Fruit fly (Drosophila melanogaster) whole organism, adult: ENCODE data around the gene CG5681.

Experiments
- CG11617 ChIP-seq: fragments of 200-800 bp; sonication (Bioruptor generic); optimal IDR thresholded peaks from 2 replicates; lab custom pipeline; 2017; ENCODE audit warnings: mild to moderate bottlenecking, missing biosample characterization, missing genetic modification reagents, missing genetic modification characterization
- CG12768 ChIP-seq: fragments of 200-800 bp; sonication (Bioruptor generic); optimal IDR thresholded peaks from 2 replicates; lab custom pipeline; 2017; ENCODE audit warnings: missing biosample characterization, missing genetic modification characterization, mild to moderate bottlenecking, moderate library complexity, missing genetic modification reagents
- CG7101 ChIP-seq: fragments of 200-800 bp; sonication (Bioruptor generic); optimal IDR thresholded peaks from 2 replicates; lab custom pipeline; 2018; ENCODE audit warnings: missing biosample characterization, mild to moderate bottlenecking, missing genetic modification characterization, moderate library complexity
- Crg-1 ChIP-seq: fragments of 200-800 bp; sonication (Bioruptor generic); optimal IDR thresholded peaks from 2 replicates; lab custom pipeline; 2016; ENCODE audit warnings: missing biosample characterization, missing genetic modification characterization
- Hr96 ChIP-seq: fragments of 200-800 bp; sonication (Bioruptor generic); optimal IDR thresholded peaks from 2 replicates; lab custom pipeline; 2016; ENCODE audit warnings: missing biosample characterization, missing genetic modification characterization
- Mnt ChIP-seq: fragments of 200-800 bp; sonication (Bioruptor generic); optimal IDR thresholded peaks from 2 replicates; lab custom pipeline; 2016; ENCODE audit warnings: missing biosample characterization, mild to moderate bottlenecking, missing genetic modification characterization
- kay ChIP-seq: fragments of 200-800 bp; sonication (Bioruptor generic); peaks from one replicate; lab custom pipeline; 2016; ENCODE audit warnings: missing biosample characterization, missing genetic modification characterization, borderline replicate concordance
- ovo ChIP-seq: fragments of 200-800 bp; sonication (Bioruptor generic); optimal IDR thresholded peaks from 2 replicates; lab custom pipeline; 2016; ENCODE audit warnings: missing biosample characterization, missing genetic modification characterization
- pad ChIP-seq: fragments of 200-800 bp; sonication (Bioruptor generic); optimal IDR thresholded peaks from 3 replicates; lab custom pipeline; 2017; ENCODE audit warnings: missing biosample characterization, missing genetic modification characterization, mild to moderate bottlenecking, moderate library complexity, missing genetic modification reagents
- toe ChIP-seq: fragments of 200-800 bp; sonication (Bioruptor generic); optimal IDR thresholded peaks from 2 replicates; lab custom pipeline; 2016; ENCODE audit warnings: missing biosample characterization, missing genetic modification characterization

DNA sequence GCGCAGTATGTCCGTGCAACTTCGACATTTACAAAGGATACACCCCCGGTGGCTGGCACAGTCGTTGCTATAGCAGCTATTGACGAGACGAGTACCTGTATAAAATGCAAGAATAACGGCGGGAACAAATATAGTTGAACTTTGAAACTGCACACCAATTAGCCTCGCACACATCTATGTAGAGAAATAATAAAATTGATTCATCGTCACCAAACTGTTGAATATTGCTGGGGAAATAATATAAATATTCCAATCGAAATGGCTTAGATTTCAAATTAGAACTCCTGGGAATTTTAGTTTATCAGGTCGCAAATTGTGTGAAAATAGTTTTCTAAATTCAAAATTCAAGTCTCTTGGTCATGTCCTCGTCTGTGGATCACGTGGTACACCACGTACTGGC lies 21.4 kb downstream of the CG5681 start, which contains the start of the genes CG42634 and CG42635:
- TF ChIP-seq CG7101: no peak
- TF ChIP-seq CG12768: no peak
- no peak for TF ChIP-seq pad (GFP tag; lab: Kevin White, UChicago)
- TF ChIP-seq Hr96: no peak
- TF ChIP-seq Mnt (GFP tag; lab: Kevin White, UChicago): no peak
- no peak for TF ChIP-seq CG11617 (GFP tag; lab: Kevin White, UChicago)
- TF ChIP-seq toe (GFP tag; lab: Kevin White, UChicago): no peak
- no peak for TF ChIP-seq Crg-1
- TF ChIP-seq kay (GFP tag; lab: Kevin White, UChicago): no peak
- TF ChIP-seq ovo (GFP tag; lab: Kevin White, UChicago): no peak
